Worm (Caenorhabditis elegans) whole organism, L1 larva: ENCODE measurements around the gene rnh-1.0.

ENCODE experiments used
- C04F5.9 ChIP-seq: sonication (generic microtip); optimal IDR thresholded peaks from 2 replicates; lab custom pipeline; 2016; ENCODE audit warnings: missing genetic modification characterization, missing compliant biosample characterization
- C16A3.4 ChIP-seq: fragments of 150-350 bp; optimal IDR thresholded peaks from 2 replicates; lab custom pipeline; 2014; ENCODE audit warnings: missing biosample characterization, missing genetic modification characterization
- F16B12.6 ChIP-seq: fragments of 150-350 bp; optimal IDR thresholded peaks from 2 replicates; lab custom pipeline; 2014; ENCODE audit warnings: missing biosample characterization, missing genetic modification characterization
- Y116A8C.19 ChIP-seq: sonication (generic microtip); optimal IDR thresholded peaks from 2 replicates; lab custom pipeline; 2016; ENCODE audit warnings: missing compliant biosample characterization, missing genetic modification characterization, borderline replicate concordance
- alr-1 ChIP-seq: fragments of 200-800 bp; sonication (Bioruptor generic); optimal IDR thresholded peaks from 2 replicates; lab custom pipeline; 2018; ENCODE audit warnings: borderline replicate concordance, mild to moderate bottlenecking, missing genetic modification characterization, missing compliant biosample characterization
- aly-2 ChIP-seq: fragments of 150-350 bp; optimal IDR thresholded peaks from 2 replicates; lab custom pipeline; 2014; ENCODE audit warnings: missing biosample characterization, missing genetic modification characterization
- blmp-1 ChIP-seq: fragments of 150-350 bp; optimal IDR thresholded peaks from 2 replicates; lab custom pipeline; 2014; ENCODE audit warnings: missing biosample characterization, missing genetic modification characterization
- ceh-8 ChIP-seq: fragments of 200-800 bp; sonication (Bioruptor generic); optimal IDR thresholded peaks from 2 replicates; lab custom pipeline; 2018; ENCODE audit warnings: mild to moderate bottlenecking, missing genetic modification characterization, moderate library complexity, missing compliant biosample characterization
- ceh-82 ChIP-seq, 3 experiments: fragments of 150-350 bp in 1 of 3; sonication (generic microtip) in 2 of 3; optimal IDR thresholded peaks; 2 replicates each; lab custom pipeline; 2014 to 2017; ENCODE audit warnings: missing biosample characterization in 3 of 3, missing genetic modification characterization in 3 of 3
- ceh-88 ChIP-seq: fragments of 200-800 bp; sonication (Bioruptor generic); IDR thresholded peaks from 2 replicates; pipeline ENCODE4 v1.3.6; 2022; ENCODE audit warnings: missing genetic modification characterization, missing compliant biosample characterization
- ces-1 ChIP-seq: fragments of 150-350 bp; optimal IDR thresholded peaks from 2 replicates; lab custom pipeline; 2014; ENCODE audit warnings: missing biosample characterization, missing genetic modification reagents, missing genetic modification characterization
- dpl-1 ChIP-seq, 3 experiments: fragments of 150-350 bp in 2 of 3; sonication (generic microtip) in 1 of 3; optimal IDR thresholded peaks; 2 replicates each; lab custom pipeline; 2014 to 2017; ENCODE audit warnings: missing biosample characterization in 3 of 3, missing genetic modification characterization in 3 of 3, missing genetic modification reagents in 3 of 3
- dsc-1 ChIP-seq: sonication (generic microtip); optimal IDR thresholded peaks from 2 replicates; lab custom pipeline; 2016; ENCODE audit warnings: mild to moderate bottlenecking, missing genetic modification characterization, missing compliant biosample characterization
- efl-1 ChIP-seq, 4 experiments: fragments of 150-350 bp; optimal IDR thresholded peaks in 3 of 4; peaks in 1 of 4; 1 replicate in 1 of 4; 2 replicates in 3 of 4; lab custom pipeline; 2014; ENCODE audit warnings: missing biosample characterization in 2 of 4, missing genetic modification characterization in 2 of 4, missing genetic modification reagents in 2 of 4
- elt-2 ChIP-seq: sonication (generic microtip); optimal IDR thresholded peaks from 2 replicates; lab custom pipeline; 2016; ENCODE audit warnings: missing genetic modification characterization, mild to moderate bottlenecking, inconsistent platforms, missing compliant biosample characterization, missing genetic modification reagents
- elt-3 ChIP-seq, 6 experiments: fragments of 150-350 bp in 1 of 6; sonication (generic microtip); optimal IDR thresholded peaks; 2 replicates each; lab custom pipeline; 2017 to 2018; ENCODE audit warnings: missing biosample characterization in 6 of 6, missing genetic modification characterization in 6 of 6, inconsistent platforms in 1 of 6
- fkh-10 ChIP-seq: sonication (generic microtip); optimal IDR thresholded peaks from 2 replicates; lab custom pipeline; 2017; ENCODE audit warnings: missing biosample characterization, missing genetic modification reagents, missing genetic modification characterization
- fkh-8 ChIP-seq: sonication (generic microtip); optimal IDR thresholded peaks from 2 replicates; lab custom pipeline; 2016; ENCODE audit warnings: mild to moderate bottlenecking, missing genetic modification characterization, missing compliant biosample characterization
- grh-1 ChIP-seq: fragments of 200-800 bp; sonication (Bioruptor generic); IDR thresholded peaks from 2 replicates; pipeline ENCODE4 v1.3.6; 2022; ENCODE audit warnings: missing genetic modification reagents, missing genetic modification characterization, missing compliant biosample characterization
- hlh-4 ChIP-seq: sonication (generic microtip); optimal IDR thresholded peaks from 2 replicates; lab custom pipeline; 2016; ENCODE audit warnings: mild to moderate bottlenecking, missing genetic modification characterization, missing compliant biosample characterization
- hpl-2 ChIP-seq: fragments of 150-350 bp; optimal IDR thresholded peaks from 2 replicates; lab custom pipeline; 2014; ENCODE audit warnings: missing biosample characterization, missing genetic modification reagents, missing genetic modification characterization
- irx-1 ChIP-seq: sonication (generic microtip); optimal IDR thresholded peaks from 2 replicates; lab custom pipeline; 2016; ENCODE audit warnings: missing genetic modification characterization, missing compliant biosample characterization
- jun-1 ChIP-seq: fragments of 150-350 bp; optimal IDR thresholded peaks from 2 replicates; lab custom pipeline; 2014; ENCODE audit warnings: missing biosample characterization, missing genetic modification reagents, missing genetic modification characterization
- lin-15B ChIP-seq: fragments of 150-350 bp; sonication (generic microtip); optimal IDR thresholded peaks from 3 replicates; lab custom pipeline; 2014; ENCODE audit warnings: missing biosample characterization, missing genetic modification characterization
- lin-35 ChIP-seq, 2 experiments: fragments of 150-350 bp; optimal IDR thresholded peaks; 2 replicates each; lab custom pipeline; 2014; ENCODE audit warnings: missing biosample characterization in 2 of 2, missing genetic modification characterization in 2 of 2, missing genetic modification reagents in 2 of 2
- lin-39 ChIP-seq: fragments of 150-350 bp; optimal IDR thresholded peaks from 2 replicates; lab custom pipeline; 2014; ENCODE audit warnings: missing biosample characterization, missing genetic modification reagents, missing genetic modification characterization
- lir-3 ChIP-seq: sonication (generic microtip); optimal IDR thresholded peaks from 2 replicates; lab custom pipeline; 2016; ENCODE audit warnings: mild to moderate bottlenecking, missing genetic modification characterization, moderate library complexity, missing compliant biosample characterization; ENCODE audit not compliant: poor library complexity
- lsy-2 ChIP-seq, 2 experiments: fragments of 150-350 bp; optimal IDR thresholded peaks; 2 replicates each; lab custom pipeline; 2014; ENCODE audit warnings: missing biosample characterization in 2 of 2, missing genetic modification characterization in 2 of 2
- mab-9 ChIP-seq: fragments of 200-800 bp; sonication (Bioruptor generic); IDR thresholded peaks from 2 replicates; pipeline ENCODE4 v1.3.6; 2022; ENCODE audit warnings: missing genetic modification reagents, missing genetic modification characterization, missing compliant biosample characterization
- mef-2 ChIP-seq: fragments of 150-350 bp; optimal IDR thresholded peaks from 2 replicates; lab custom pipeline; 2014; ENCODE audit warnings: missing biosample characterization, missing genetic modification characterization
- mep-1 ChIP-seq: fragments of 150-350 bp; optimal IDR thresholded peaks from 2 replicates; lab custom pipeline; 2014; ENCODE audit warnings: missing biosample characterization, missing genetic modification characterization
- nhr-11 ChIP-seq: fragments of 150-350 bp; optimal IDR thresholded peaks from 2 replicates; lab custom pipeline; 2014; ENCODE audit warnings: missing biosample characterization, missing genetic modification characterization
- nhr-12 ChIP-seq: sonication (generic microtip); optimal IDR thresholded peaks from 2 replicates; lab custom pipeline; 2017; ENCODE audit warnings: missing biosample characterization, missing genetic modification characterization
- nhr-19 ChIP-seq: fragments of 200-800 bp; sonication (Bioruptor generic); conservative IDR thresholded peaks from 2 replicates; pipeline ENCODE4 v1.3.6; 2022; ENCODE audit warnings: missing genetic modification characterization, missing compliant biosample characterization
- nhr-237 ChIP-seq: fragments of 150-350 bp; optimal IDR thresholded peaks from 2 replicates; lab custom pipeline; 2014; ENCODE audit warnings: missing biosample characterization, missing genetic modification characterization
- nhr-47 ChIP-seq: sonication (generic microtip); optimal IDR thresholded peaks from 2 replicates; lab custom pipeline; 2016; ENCODE audit warnings: mild to moderate bottlenecking, missing genetic modification characterization, moderate library complexity, missing compliant biosample characterization
- nhr-71 ChIP-seq: sonication (generic microtip); optimal IDR thresholded peaks from 2 replicates; lab custom pipeline; 2016; ENCODE audit warnings: mild to moderate bottlenecking, missing genetic modification characterization, moderate library complexity, missing compliant biosample characterization
- nhr-76 ChIP-seq: sonication (generic microtip); optimal IDR thresholded peaks from 2 replicates; lab custom pipeline; 2017; ENCODE audit warnings: missing biosample characterization, missing genetic modification characterization
- nhr-77 ChIP-seq: fragments of 150-350 bp; optimal IDR thresholded peaks from 2 replicates; lab custom pipeline; 2014; ENCODE audit warnings: missing biosample characterization, missing genetic modification characterization
- nhr-85 ChIP-seq: sonication (generic microtip); peaks from one replicate; lab custom pipeline; 2016; ENCODE audit warnings: missing genetic modification characterization, inconsistent platforms, missing compliant biosample characterization
- nhr-90 ChIP-seq: sonication (generic microtip); optimal IDR thresholded peaks from 2 replicates; lab custom pipeline; 2016; ENCODE audit warnings: mild to moderate bottlenecking, missing genetic modification characterization, missing compliant biosample characterization; ENCODE audit not compliant: poor library complexity
- rnt-1 ChIP-seq: sonication (generic microtip); optimal IDR thresholded peaks from 2 replicates; lab custom pipeline; 2016; ENCODE audit warnings: mild to moderate bottlenecking, missing genetic modification characterization, moderate library complexity, missing compliant biosample characterization
- skn-1 ChIP-seq: fragments of 150-350 bp; optimal IDR thresholded peaks from 2 replicates; lab custom pipeline; 2014; ENCODE audit warnings: missing biosample characterization, missing genetic modification characterization
- snpc-4 ChIP-seq: fragments of 150-350 bp; optimal IDR thresholded peaks from 2 replicates; lab custom pipeline; 2014; ENCODE audit warnings: missing biosample characterization, missing genetic modification characterization
- sox-4 ChIP-seq: sonication (generic microtip); optimal IDR thresholded peaks from 2 replicates; lab custom pipeline; 2016; ENCODE audit warnings: missing genetic modification characterization, missing compliant biosample characterization
- sptf-1 ChIP-seq: fragments of 150-350 bp; optimal IDR thresholded peaks from 2 replicates; lab custom pipeline; 2014; ENCODE audit warnings: missing biosample characterization, missing genetic modification characterization
- tlp-1 ChIP-seq: fragments of 150-350 bp; optimal IDR thresholded peaks from 2 replicates; lab custom pipeline; 2014; ENCODE audit warnings: missing biosample characterization, missing genetic modification characterization
- unc-130 ChIP-seq: fragments of 150-350 bp; optimal IDR thresholded peaks from 2 replicates; lab custom pipeline; 2017; ENCODE audit warnings: missing biosample characterization, missing genetic modification characterization, inconsistent platforms
- unc-30 ChIP-seq: sonication (generic microtip); optimal IDR thresholded peaks from 2 replicates; lab custom pipeline; 2017; ENCODE audit warnings: missing biosample characterization, missing genetic modification characterization
- unc-62 ChIP-seq: fragments of 150-350 bp; optimal IDR thresholded peaks from 2 replicates; lab custom pipeline; 2014; ENCODE audit warnings: missing biosample characterization, missing genetic modification reagents, missing genetic modification characterization
- unc-86 ChIP-seq: sonication (generic microtip); optimal IDR thresholded peaks from 2 replicates; lab custom pipeline; 2016; ENCODE audit warnings: missing genetic modification characterization, missing compliant biosample characterization
- unc-98 ChIP-seq: fragments of 200-800 bp; sonication (Bioruptor generic); IDR thresholded peaks from 2 replicates; pipeline ENCODE4 v1.3.6; 2022; ENCODE audit warnings: missing genetic modification characterization, missing compliant biosample characterization
- vab-15 ChIP-seq: sonication (generic microtip); optimal IDR thresholded peaks from 2 replicates; lab custom pipeline; 2017; ENCODE audit warnings: missing genotype, mild to moderate bottlenecking, missing genetic modification characterization, missing compliant biosample characterization
- zag-1 ChIP-seq: fragments of 150-350 bp; optimal IDR thresholded peaks from 2 replicates; lab custom pipeline; 2014; ENCODE audit warnings: missing biosample characterization, missing genetic modification characterization

rnh-1.0 gene

ce11 chrII:4946775-4947174 lies 48.4 kb upstream of the rnh-1.0 start:
- TF ChIP-seq irx-1 (tag; lab: Kevin White, UChicago) (no peak), nhr-47 (tag; lab: Kevin White, UChicago) (no peak), blmp-1 (tag; lab: Kevin White, UChicago) (no peak), lsy-2 (tag; optimal IDR thresholded peaks at IDR 0.05; lab: Kevin White, UChicago) (peak in 1 of 2 experiments; percentile 41), alr-1 (no peak), C16A3.4 (tag; lab: Kevin White, UChicago) (no peak), sptf-1 (tag; lab: Kevin White, UChicago) (no peak), elt-3 (tag; optimal IDR thresholded peaks at IDR 0.05; lab: Kevin White, UChicago) (no peak), fkh-10 (GFP tag; lab: Kevin White, UChicago) (no peak), ceh-82 (tag; optimal IDR thresholded peaks at IDR 0.05; lab: Kevin White, UChicago) (no peak), dsc-1 (tag; lab: Kevin White, UChicago) (no peak), dpl-1 (GFP tag; optimal IDR thresholded peaks at IDR 0.05; lab: Kevin White, UChicago) (peak in 2 of 3 experiments; percentile 39 to 40), tlp-1 (tag; lab: Kevin White, UChicago) (no peak), unc-86 (tag; lab: Kevin White, UChicago) (no peak), ceh-8 (no peak), C04F5.9 (tag; lab: Kevin White, UChicago) (no peak), F16B12.6 (tag; lab: Kevin White, UChicago) (peak; percentile 84), mep-1 (tag; lab: Kevin White, UChicago) (peak; percentile 38), snpc-4 (tag; lab: Kevin White, UChicago) (no peak), hpl-2 (GFP tag; lab: Kevin White, UChicago) (no peak), grh-1 (GFP tag; lab: Robert Waterston, UW) (no peak), skn-1 (tag; lab: Kevin White, UChicago) (peak; percentile 16), ces-1 (GFP tag; lab: Kevin White, UChicago) (no peak), Y116A8C.19 (tag; lab: Kevin White, UChicago) (no peak), efl-1 (optimal IDR thresholded peaks at IDR 0.05; lab: Kevin White, UChicago) (peak; percentile 31 to 43), efl-1 (GFP tag; optimal IDR thresholded peaks at IDR 0.05 in 1 of 2; lab: Kevin White, UChicago) (peak; percentile 49 to 88), elt-2 (tag; lab: Kevin White, UChicago) (no peak), jun-1 (tag; lab: Kevin White, UChicago) (no peak), nhr-237 (tag; lab: Kevin White, UChicago) (no peak), unc-30 (tag; lab: Kevin White, UChicago) (no peak), unc-130 (tag; lab: Kevin White, UChicago) (no peak), ceh-88 (GFP tag; lab: Robert Waterston, UW) (no peak), vab-15 (tag; lab: Kevin White, UChicago) (no peak), mef-2 (tag; lab: Kevin White, UChicago) (no peak), unc-62 (no peak), nhr-85 (tag; lab: Kevin White, UChicago) (no peak), nhr-77 (no peak), lin-35 (GFP tag; optimal IDR thresholded peaks at IDR 0.05; lab: Kevin White, UChicago) (peak; percentile 23 to 37), lir-3 (tag; lab: Kevin White, UChicago) (no peak), zag-1 (no peak), fkh-8 (tag; lab: Kevin White, UChicago) (no peak), rnt-1 (tag; lab: Kevin White, UChicago) (peak; percentile 12), nhr-19 (no peak), aly-2 (tag; lab: Kevin White, UChicago) (no peak), mab-9 (GFP tag; lab: Robert Waterston, UW) (no peak), lin-39 (tag; lab: Kevin White, UChicago) (no peak), lin-15B (tag; lab: Kevin White, UChicago) (no peak), unc-98 (no peak), nhr-76 (tag; lab: Kevin White, UChicago) (no peak), nhr-11 (tag; lab: Kevin White, UChicago) (no peak), nhr-12 (tag; lab: Kevin White, UChicago) (no peak), nhr-71 (peak; percentile 6), nhr-90 (tag; lab: Kevin White, UChicago) (no peak), sox-4 (no peak), hlh-4 (tag; lab: Kevin White, UChicago) (no peak)
